Fruit fly (Drosophila melanogaster): Measurements from ENCODE around the gene CG31643.

The CG31643 gene

DNA sequence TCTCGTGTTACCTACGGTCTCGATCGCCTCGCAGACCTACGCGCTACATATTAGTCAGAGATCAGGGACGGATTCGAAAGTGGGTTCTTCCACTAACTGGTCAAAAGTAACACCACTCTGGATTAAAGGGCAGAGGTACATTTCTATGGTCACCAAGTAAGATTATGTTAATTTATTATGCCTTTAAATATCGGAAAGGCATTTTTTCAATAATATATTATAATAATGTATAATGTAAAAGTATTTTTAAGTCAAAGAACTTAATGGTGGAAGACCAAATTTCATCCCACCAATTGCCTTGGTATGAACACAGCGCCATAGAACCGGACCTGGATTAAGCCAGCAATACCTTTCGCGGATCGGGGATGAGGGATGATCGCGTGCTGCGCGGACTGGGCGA lies 15.1 kb upstream of the CG31643 start:
- TF ChIP-seq CG8478 (optimal IDR thresholded peaks at IDR 0.05) (no peak), psq (optimal IDR thresholded peaks at IDR 0.05) (no peak), Dll (optimal IDR thresholded peaks at IDR 0.05) (no peak)

DNA sequence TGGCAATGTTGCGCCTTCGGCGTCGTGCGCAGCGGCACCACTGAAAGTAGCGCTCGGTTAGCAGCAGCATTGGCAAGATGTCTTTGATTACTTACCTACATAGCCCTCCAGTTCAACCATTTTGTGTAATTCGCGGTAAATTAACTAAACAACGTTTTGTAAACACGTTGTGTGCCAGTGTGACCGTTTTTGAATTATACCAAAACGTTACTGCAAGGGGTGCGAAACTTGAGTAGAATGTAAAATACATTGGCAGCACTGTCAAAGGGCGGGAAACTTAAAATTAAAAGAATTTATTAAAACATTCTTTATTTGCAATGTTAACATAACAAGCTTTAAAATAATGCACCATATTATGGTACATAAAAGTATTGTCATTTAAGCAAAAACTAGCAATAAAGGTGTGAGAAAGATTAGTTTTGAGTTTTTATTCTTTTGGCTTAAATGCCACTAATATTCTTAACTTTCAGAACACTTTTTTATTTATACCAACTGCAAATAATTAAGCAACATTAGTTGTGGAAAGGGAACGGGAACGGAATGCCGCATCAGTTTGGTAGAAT lies 13.5 kb upstream of the CG31643 start, which contains the start of gene CG9107:
TSS of gene CG9107 (minus strand) at position 195 of the 563 bp plus-strand sequence.
- TF ChIP-seq psq (optimal IDR thresholded peaks at IDR 0.05) (no peak), CG8478 (optimal IDR thresholded peaks at IDR 0.05) (no peak), Dll (optimal IDR thresholded peaks at IDR 0.05) (no peak), EcR (GFP tag; optimal IDR thresholded peaks at IDR 0.05) (no peak), usp (GFP tag; optimal IDR thresholded peaks at IDR 0.05) (no peak), pan (optimal IDR thresholded peaks at IDR 0.05) (no peak)

DNA sequence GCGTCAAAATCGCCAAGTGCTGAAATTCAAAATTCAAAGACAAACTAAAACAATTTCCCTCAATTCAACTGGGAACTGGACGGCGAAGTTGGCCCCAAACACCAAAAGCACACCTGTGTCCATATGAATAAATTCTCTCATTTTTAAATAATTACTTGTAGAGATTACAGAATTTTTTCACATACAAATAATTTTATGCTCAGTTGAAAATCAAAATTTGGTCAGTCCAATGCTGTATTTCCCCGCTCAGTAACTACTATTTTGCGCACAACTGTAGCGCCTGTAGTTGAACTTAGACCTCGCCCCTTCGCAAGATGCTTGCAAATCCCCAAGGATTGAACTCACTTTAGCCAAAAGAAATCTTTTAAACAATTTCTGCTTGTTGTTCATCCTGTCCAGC lies 9.2 kb upstream of the CG31643 start:
- TF ChIP-seq psq (optimal IDR thresholded peaks at IDR 0.05) (no peak), Dll (optimal IDR thresholded peaks at IDR 0.05) (no peak), EcR (GFP tag; optimal IDR thresholded peaks at IDR 0.05) (no peak), pan (optimal IDR thresholded peaks at IDR 0.05) (no peak), usp (GFP tag; optimal IDR thresholded peaks at IDR 0.05) (no peak), CG8478 (optimal IDR thresholded peaks at IDR 0.05) (no peak)

DNA sequence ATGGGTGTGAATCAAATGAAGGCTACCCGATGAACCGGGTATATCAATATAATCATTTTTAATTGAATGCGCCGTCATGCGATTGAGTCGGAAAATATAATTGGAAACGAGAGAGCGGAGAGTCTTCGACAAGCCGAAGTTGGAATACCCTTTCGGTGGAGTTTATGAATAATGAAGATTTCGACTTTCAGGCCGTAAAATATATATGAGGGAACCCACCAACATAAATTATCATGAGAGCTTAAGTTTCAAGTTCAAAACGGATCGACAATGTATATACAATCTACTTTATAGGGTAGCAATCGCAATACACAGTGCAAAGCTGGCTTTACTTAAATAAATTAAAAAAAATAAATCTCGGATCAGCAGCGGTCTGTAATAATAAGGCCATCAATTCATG lies 6.1 kb upstream of the CG31643 start:
- TF ChIP-seq psq (optimal IDR thresholded peaks at IDR 0.05) (no peak), Dll (optimal IDR thresholded peaks at IDR 0.05) (no peak), EcR (GFP tag; optimal IDR thresholded peaks at IDR 0.05) (no peak), CG8478 (optimal IDR thresholded peaks at IDR 0.05) (no peak), pan (optimal IDR thresholded peaks at IDR 0.05) (no peak), usp (GFP tag; optimal IDR thresholded peaks at IDR 0.05) (no peak)

DNA sequence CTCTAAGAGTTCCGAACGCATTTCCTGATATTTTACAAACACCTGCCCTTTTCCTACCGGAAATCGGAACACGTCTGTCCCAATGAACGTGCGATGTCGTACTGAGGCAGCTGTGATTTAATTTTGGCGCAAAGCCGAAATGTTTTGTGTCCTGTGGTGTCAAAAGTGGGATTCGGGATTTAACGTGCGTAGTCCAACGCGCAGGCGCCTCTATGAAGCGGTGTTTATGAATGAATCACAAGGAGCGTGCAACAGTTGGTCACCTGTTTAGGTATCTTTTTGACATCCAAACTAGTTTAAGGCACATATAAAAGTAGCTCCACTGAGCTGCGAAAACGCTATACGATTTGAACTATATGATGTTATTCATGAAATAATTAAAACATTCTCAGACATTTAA lies 3.6 kb upstream of the CG31643 start, which contains the start of gene CG9109:
TSS of gene CG9109 (minus strand) at position 80 of the 400 bp plus-strand sequence.
- no peak for TF ChIP-seq pan (optimal IDR thresholded peaks at IDR 0.05)
- TF ChIP-seq EcR (GFP tag; optimal IDR thresholded peaks at IDR 0.05), result no peak
- TF ChIP-seq CG8478 (optimal IDR thresholded peaks at IDR 0.05), result no peak
- no peak for TF ChIP-seq usp (GFP tag; optimal IDR thresholded peaks at IDR 0.05)

DNA sequence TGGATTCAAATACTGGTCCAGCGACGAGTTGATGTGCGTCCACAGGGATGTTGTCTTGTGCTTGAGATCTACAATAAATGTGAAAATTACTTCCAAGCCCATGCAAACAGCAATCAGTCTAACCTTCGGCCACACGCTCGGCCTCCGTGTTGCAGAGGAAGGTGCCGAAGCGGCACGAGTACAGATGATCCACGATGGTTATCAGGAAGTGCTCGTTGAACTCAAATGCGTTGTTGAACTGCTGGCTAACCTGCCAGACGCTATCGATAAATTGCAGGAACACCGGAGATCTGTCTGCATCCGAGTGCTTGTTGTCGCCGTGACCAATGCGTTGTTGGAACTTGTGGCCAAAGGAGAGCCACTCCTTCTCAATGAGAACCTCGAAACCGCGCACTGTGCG lies 2.8 kb upstream of the CG31643 start:
- TF ChIP-seq Dll (optimal IDR thresholded peaks at IDR 0.05), result no peak
- TF ChIP-seq pan (optimal IDR thresholded peaks at IDR 0.05), result no peak
- TF ChIP-seq CG8478 (optimal IDR thresholded peaks at IDR 0.05), result no peak
- TF ChIP-seq usp (GFP tag; optimal IDR thresholded peaks at IDR 0.05), result no peak
- no peak for TF ChIP-seq psq (optimal IDR thresholded peaks at IDR 0.05)
- TF ChIP-seq EcR (GFP tag; optimal IDR thresholded peaks at IDR 0.05), result no peak

DNA sequence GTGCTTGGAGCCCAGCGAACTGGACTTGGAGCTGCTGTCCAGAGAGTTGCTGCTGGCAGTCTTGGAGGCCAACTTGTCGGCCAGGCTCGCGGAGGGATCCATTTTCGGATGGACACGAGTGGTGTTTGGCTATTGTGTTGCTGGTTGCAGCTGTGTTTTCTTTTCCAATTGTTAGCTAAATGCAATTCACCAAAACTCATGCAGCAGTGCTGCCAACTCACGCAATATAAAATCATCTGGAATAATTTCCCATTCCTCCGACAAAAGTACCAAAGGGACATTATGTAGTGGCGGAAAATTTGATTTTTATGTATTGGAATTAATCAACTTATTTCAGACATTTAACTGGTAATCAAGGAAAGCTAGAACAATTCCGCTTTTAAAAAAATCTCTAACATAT lies 1.2 kb upstream of the CG31643 start, which contains the start of gene mtm:
TSS of gene mtm (minus strand) at position 306 of the 400 bp plus-strand sequence.
- TF ChIP-seq EcR (GFP tag; optimal IDR thresholded peaks at IDR 0.05) (no peak), psq (optimal IDR thresholded peaks at IDR 0.05) (no peak), Dll (optimal IDR thresholded peaks at IDR 0.05) (no peak), usp (GFP tag; optimal IDR thresholded peaks at IDR 0.05) (no peak), pan (optimal IDR thresholded peaks at IDR 0.05) (no peak), CG8478 (optimal IDR thresholded peaks at IDR 0.05) (no peak)

DNA sequence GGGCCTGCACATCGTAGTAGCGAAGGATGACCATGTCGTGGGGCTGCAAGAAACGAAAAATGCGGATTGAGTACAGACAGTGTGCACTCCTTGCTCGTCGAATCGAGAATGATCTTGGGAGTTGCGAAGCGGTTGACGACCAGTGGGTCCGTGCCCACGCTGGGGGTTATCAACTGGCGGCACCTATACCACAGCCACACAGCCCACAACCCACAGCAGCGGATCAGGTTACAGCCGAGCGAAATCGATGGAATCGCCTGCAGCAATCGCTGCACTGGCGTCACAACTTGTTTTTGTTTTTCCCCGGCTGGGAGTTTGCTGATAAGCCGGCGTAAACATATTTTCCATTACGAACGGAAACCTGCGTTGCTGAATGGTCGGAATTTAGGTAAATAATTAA lies 7.6 kb downstream of the CG31643 start:
- no peak for TF ChIP-seq EcR (GFP tag; optimal IDR thresholded peaks at IDR 0.05)
- no peak for TF ChIP-seq pan (optimal IDR thresholded peaks at IDR 0.05)
- no peak for TF ChIP-seq Dll (optimal IDR thresholded peaks at IDR 0.05)
- TF ChIP-seq usp (GFP tag; optimal IDR thresholded peaks at IDR 0.05), result no peak
- no peak for TF ChIP-seq CG8478 (optimal IDR thresholded peaks at IDR 0.05)
- no peak for TF ChIP-seq psq (optimal IDR thresholded peaks at IDR 0.05)

DNA sequence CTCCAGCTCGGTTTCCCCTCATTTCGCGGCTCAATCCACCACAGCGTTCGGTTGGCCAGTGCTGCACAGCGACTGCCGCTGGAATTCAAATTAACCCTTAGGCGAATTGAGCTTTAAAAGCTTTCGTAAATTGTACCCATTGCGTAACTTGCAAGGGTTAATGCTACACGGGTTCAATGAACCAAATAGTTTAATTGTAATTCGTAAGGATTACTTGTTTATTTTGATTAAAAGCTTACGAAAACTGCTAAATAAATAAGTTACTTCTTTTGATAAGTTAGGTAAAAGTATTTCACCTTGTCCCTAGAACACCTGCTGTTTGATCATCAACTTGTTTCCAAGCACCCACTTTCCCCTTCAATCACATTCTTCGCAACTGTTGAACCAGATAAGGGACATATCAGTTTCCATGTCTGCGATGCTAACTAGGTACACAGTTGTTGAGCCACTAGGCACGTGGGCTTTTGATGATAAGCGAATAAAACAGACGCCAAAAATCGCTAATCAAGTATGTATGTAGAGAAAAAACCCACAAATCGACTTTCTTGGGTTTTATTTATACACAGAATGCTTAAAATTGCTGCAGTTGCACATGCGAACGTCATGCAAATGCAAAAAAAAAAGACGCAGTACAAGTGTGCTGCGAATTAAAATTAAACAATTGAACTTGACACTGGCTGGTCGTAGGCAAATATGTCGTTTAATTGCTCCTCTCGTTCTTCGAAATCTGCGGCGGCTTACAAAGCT lies 8.2 kb downstream of the CG31643 start, which contains the start of gene Pfas:
TSS of gene Pfas (minus strand) at position 79 of the 747 bp plus-strand sequence.
- TF ChIP-seq CG8478 (optimal IDR thresholded peaks at IDR 0.05) (no peak), Dll (optimal IDR thresholded peaks at IDR 0.05) (no peak), EcR (GFP tag; optimal IDR thresholded peaks at IDR 0.05) (no peak), psq (optimal IDR thresholded peaks at IDR 0.05) (no peak), pan (optimal IDR thresholded peaks at IDR 0.05) (no peak), usp (GFP tag; optimal IDR thresholded peaks at IDR 0.05) (no peak)

DNA sequence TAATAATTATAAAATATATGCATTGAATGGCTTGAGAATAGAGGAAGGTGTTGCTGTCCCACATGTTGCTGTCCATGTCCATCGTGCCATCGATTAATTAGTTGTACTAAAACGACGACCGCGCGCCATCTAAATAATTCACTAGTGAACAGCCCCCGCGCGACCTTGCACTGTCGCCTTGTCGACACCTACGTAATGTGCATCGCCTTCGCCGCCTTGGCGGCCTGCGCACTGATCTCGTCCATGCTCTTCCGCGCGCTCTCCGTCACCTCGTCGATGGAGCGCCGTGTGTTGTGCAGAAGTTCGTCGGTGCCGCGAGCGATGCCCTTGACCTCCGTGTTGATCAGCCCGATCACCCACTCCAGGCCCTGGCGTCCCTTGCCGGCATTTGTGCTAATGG lies 8.9 kb downstream of the CG31643 start:
- TF ChIP-seq CG8478 (optimal IDR thresholded peaks at IDR 0.05), result no peak
- no peak for TF ChIP-seq pan (optimal IDR thresholded peaks at IDR 0.05)
- no peak for TF ChIP-seq usp (GFP tag; optimal IDR thresholded peaks at IDR 0.05)
- TF ChIP-seq Dll (optimal IDR thresholded peaks at IDR 0.05), result no peak
- TF ChIP-seq EcR (GFP tag; optimal IDR thresholded peaks at IDR 0.05), result no peak
- no peak for TF ChIP-seq psq (optimal IDR thresholded peaks at IDR 0.05)

DNA sequence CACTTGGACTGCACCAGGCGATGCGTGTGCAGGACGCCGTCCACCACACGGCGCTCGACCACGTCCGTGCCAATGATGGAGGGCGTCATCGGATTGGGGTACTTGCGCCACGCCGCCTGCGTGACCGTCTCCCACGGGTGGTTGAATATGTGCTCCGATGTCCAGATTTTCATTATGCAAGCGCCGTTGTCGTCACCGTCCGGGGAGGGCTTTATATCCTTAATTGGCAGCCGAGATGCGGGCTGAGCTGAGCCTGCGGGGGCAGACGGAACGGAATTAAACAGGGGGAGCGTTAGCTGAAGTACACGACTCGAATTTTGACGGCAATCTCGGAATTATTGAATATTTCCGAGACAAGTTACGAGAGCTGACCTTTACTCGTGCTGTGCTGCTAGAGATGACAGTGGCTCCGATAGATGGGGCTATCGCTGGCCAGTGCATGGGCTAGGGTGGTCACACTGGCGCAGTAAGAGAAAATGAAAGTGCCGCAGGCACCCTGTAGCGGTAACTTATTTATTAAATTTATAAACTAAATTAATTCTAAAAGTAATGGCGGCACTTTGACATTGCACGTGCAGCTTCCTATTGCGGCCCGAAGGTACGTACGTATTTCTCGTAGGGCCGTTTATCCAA lies 9.7 kb downstream of the CG31643 start, which contains the start of gene IPIP:
TSS of gene IPIP (plus strand) at position 475 of the 633 bp plus-strand sequence.
- no peak for TF ChIP-seq CG8478 (optimal IDR thresholded peaks at IDR 0.05)
- no peak for TF ChIP-seq psq (optimal IDR thresholded peaks at IDR 0.05)
- TF ChIP-seq EcR (GFP tag; optimal IDR thresholded peaks at IDR 0.05), result no peak
- no peak for TF ChIP-seq usp (GFP tag; optimal IDR thresholded peaks at IDR 0.05)
- TF ChIP-seq Dll (optimal IDR thresholded peaks at IDR 0.05), result no peak
- TF ChIP-seq pan (optimal IDR thresholded peaks at IDR 0.05), result no peak

DNA sequence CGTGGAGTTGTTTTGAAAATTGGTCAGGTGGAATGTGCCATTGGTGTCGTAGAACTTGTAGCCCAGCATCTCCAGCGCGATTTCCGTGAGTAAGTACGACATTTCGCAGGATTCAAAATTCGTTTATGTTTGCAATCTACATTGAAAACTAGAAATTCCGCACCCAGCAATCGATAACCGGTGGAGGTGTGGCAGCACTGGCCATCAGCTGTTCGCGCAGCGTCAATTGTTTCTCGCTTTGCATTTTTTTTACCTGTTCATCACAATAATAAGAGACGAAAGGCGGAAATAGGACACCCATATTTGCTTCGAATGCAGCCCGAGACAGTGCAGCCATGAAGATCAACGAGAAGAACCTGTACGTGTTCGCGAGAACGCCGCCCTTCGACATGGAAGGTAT lies 10.6 kb downstream of the CG31643 start, which contains the start of the genes CG34179 and slmo:
TSS of gene CG34179 (minus strand) at position 165 of the 400 bp plus-strand sequence.
TSS of gene slmo (minus strand) at position 165 of the 400 bp plus-strand sequence.
- no peak for TF ChIP-seq CG8478 (optimal IDR thresholded peaks at IDR 0.05)
- TF ChIP-seq pan (optimal IDR thresholded peaks at IDR 0.05), result no peak
- TF ChIP-seq psq (optimal IDR thresholded peaks at IDR 0.05), result no peak
- no peak for TF ChIP-seq EcR (GFP tag; optimal IDR thresholded peaks at IDR 0.05)
